Fruit fly (Drosophila melanogaster) ovary, adult (tissue): ENCODE results near the gene xmas.

ENCODE experiments used
- CG17801 ChIP-seq: fragments of 200-800 bp; optimal IDR thresholded peaks from 2 replicates; lab custom pipeline; 2019; ENCODE audit warnings: missing biosample characterization, mild to moderate bottlenecking, missing genetic modification characterization, moderate library complexity; ENCODE audit not compliant: partially characterized antibody

xmas gene

DNA sequence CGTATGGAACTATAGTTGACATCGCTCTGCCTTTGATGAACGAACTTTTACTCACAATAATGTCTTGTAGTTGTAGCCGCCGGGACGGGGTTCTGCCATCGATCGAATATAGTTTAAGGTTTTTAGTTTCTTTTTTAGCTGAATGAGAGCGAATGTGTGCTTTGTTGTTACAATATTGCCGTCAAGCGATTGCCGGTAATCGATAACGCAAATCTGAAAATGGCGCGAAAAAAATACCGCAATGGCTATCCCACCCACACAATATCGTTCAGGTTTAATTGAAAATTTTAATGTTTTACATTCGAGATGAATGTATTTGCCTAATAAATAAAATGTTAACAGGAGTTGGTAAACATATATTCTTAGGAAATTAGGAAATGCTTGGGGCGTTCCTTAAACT, at the start of gene xmas:
Gene xmas, minus strand, starts transcription at position 191 of the 400 bp plus-strand sequence.
- TF ChIP-seq CG17801 (GFP tag; lab: Kevin White, UChicago) = no peak

DNA sequence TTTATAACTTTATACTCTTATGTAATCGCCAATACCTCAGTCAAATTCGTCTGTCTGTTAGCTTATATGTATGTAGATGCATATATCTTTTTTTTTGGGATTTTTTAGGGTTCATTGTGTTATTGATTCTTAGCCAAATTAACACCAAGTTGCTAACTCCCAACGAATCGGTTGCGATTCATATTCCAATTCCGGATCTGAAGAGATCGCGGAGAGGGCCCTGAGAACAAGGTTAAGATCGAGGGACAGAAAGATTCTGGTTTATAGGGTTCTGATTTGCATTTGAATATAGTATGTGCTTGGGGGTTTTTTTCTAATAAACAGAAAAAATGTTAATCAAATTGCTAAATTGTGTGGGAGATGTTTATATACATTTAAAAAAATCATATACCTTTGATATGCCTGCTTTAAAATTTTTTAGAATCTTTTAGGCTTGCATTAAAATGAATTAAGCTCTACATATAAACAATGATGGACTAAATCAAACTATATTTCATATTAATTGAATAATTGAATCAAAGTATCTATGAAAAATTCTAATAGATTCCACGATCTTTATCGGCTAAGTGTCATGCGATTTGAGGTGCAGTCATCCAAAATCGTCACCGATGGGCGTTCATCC, 48.9 kb upstream of the xmas start, which contains the start of gene CG32563:
Gene CG32563, plus strand, starts transcription at position 572 of the 622 bp plus-strand sequence.
- no peak for TF ChIP-seq CG17801 (GFP tag; lab: Kevin White, UChicago)

DNA sequence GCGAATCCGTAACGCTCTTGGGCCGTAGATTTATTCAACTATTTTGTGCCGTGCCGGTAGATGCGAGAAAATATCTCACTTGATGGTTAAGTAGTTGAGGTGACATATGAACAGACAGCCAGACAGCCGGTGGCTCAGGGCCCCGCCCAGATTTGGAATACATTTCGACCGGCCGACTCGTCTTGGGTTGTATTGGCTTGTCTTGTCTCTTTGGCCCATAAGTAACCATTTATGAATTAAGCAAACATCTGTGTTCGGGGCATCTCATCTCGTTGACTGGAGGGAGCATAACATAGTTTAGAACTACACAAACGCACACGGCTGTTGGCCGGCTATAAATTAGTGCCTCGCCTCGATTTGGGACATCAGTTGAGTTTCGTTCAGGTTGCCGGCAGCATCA, 46.9 kb upstream of the xmas start, which contains the start of gene CG32564:
Gene CG32564, plus strand, starts transcription at position 362 of the 400 bp plus-strand sequence.
- no peak for TF ChIP-seq CG17801 (GFP tag; lab: Kevin White, UChicago)

DNA sequence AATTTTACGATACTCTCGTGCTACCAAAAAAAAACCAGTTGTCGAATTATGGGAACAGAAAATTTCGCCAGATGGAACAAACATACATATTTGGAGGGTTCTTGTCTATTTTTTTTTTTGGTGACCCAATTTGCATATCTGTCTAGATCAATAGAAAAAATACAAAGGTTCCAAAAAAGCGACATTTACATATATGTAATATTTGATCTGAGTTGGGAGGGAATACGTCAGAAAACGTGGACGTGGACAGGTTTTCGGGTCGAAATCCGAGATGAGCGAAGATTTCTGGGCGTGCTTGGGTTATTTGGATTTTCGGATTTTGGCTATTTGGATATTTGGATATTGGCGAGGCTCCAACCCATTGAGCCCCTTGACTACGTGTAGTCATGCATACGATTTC, 45.9 kb upstream of the xmas start:
- TF ChIP-seq CG17801 (GFP tag; lab: Kevin White, UChicago) = no peak

DNA sequence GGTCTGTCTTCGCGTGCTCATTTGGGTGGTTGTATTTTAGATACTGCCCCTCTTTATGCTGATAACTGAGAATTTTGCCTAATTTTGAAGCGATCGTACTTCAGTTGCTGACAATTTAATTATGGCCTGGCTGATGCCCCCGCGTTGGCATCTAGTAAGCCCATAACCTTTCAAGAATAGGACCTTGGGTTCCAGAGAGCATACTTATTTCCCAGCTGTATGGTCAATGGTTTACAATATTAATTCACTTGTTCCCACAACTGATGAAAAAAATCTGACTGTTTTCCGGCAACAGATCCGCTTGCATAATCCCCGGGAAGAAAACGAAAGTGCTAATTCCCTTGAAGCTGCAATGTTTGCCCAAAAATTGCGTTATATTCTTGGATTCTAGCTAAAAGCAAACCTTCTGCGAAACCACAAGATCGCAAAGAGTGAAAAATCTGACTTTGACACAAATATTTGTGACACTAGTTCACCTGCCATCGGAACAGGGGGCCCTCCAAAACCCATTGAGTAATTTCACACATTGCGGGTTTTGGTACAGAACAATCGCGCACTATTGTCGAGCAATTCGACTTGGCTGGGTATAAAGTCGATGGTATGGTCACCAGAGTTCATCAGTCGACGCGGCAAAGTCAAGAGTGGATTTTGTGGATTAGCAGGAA, 43.5 kb upstream of the xmas start, which contains the start of the genes TTLL1A and CG5070:
Gene TTLL1A, minus strand, starts transcription at position 101 of the 665 bp plus-strand sequence.
Gene CG5070, plus strand, starts transcription at position 615 of the 665 bp plus-strand sequence.
- TF ChIP-seq CG17801 (GFP tag; lab: Kevin White, UChicago) = no peak

DNA sequence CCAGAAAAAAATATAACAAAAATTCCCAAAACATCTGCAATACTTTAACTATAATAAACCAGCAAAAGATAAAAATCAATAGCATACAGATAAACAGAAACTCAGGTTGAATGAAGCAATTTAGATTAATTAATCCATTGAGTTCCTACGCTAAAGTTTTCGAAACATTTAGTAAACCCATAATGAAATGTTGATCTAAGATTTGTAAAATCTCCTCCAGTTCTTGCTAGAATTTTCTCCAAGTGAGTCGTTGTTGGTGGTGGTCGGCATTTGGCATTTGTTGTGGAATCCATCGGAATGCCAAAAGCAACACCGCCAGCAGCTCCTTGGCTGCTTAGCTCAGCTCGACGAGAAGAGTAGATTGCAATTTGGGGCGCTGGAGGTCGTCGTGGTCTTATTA, 29.1 kb upstream of the xmas start:
- no peak for TF ChIP-seq CG17801 (GFP tag; lab: Kevin White, UChicago)

DNA sequence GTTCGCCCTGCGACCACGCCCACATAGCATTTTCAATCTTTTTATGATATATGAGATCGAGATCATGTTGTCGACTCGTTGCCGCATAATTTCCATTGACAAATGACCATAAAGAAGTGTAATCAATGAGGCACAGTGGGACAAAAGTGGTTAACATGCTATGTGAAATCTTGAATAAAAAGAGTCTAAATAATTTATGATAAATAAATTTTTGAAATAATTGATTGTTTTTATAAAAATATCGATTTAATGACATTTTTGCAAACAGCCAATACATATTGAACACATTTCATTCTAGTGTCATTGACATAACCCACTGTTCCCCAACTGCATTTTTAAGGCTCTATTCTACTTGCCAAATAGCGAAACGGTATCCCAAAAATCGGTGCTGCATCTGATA, 28.4 kb upstream of the xmas start:
- TF ChIP-seq CG17801 (GFP tag; lab: Kevin White, UChicago) = peak; percentile 26

DNA sequence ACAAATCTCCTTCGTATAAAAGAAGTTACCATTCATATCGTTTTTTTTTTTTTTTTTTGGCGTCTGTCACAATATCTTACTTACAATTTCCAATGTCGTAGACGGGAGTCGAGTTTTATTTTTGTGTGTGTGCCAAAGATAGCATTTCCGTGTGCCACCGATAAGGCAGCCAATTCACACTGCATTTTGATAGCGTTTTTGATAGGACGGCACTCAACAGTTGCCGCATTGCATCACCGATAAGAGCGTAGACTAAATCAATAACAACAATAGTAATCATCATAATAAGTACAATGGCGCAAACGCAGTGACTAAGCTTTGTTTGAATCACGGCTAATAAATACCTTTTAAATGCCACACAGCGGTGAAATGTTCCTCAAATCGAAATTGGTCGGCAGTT, 27.3 kb upstream of the xmas start:
- no peak for TF ChIP-seq CG17801 (GFP tag; lab: Kevin White, UChicago)

DNA sequence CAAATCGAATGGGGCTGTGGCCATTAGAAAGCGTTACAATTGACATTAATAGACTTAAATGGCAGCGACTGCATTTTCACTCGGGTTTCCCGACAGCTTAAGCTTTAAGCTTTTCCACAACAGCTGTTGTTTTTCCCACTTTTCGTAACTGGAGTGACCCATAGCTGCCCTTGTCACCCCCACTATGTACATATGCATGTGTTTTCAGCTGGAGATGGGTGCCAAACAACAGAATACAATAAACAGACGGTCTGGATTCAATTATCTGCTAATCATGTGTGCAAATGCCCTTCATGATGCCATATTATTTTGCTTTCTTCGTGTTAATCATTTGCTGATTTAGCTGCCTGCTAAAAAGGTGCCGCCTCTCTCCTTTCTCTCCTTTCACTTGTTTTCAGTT, 24.4 kb upstream of the xmas start:
- TF ChIP-seq CG17801 (GFP tag; lab: Kevin White, UChicago) = no peak

DNA sequence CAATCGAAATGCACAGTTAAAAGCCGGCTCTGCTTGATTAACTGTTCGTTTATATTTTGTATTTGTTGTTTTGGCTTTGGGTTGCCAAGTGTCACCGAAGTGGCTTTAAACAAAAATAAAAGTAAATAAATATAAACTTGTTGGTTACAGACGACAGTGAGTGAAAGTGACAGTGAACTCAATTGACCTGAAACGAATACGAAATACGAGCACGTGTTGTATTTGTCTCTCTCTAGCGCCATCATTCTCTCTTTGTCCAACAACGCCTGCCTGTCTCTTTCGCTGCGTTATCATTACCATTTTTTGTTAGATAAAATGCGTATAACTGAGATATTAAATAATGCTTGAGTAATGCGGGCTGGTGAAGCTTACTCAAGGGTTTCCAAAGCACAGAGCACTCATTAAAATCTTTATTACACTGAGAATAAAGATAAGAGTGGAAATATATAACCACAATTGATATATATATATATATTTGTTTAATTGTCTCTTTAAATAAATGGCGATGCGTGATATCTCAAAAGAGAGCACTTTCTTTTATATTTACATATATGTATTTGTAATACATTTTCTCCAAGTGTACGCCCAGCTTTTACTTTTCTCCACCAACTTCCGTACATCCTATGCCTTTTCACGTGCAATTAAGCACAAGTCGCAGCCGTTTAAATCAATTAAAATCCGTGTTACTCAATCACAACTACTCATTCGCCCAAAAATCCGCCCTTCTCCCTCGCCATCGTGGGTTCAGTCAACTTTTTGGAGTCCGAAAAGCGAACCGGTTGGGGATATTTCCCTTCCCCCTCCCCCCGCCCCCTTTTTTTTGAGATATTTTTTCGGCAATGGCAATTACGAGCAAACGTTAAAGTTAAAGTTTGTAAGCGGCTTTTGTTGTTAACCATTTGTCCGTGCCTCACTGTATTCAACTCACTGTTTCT, 22.4 kb upstream of the xmas start:
- TF ChIP-seq CG17801 (GFP tag; lab: Kevin White, UChicago) = no peak

DNA sequence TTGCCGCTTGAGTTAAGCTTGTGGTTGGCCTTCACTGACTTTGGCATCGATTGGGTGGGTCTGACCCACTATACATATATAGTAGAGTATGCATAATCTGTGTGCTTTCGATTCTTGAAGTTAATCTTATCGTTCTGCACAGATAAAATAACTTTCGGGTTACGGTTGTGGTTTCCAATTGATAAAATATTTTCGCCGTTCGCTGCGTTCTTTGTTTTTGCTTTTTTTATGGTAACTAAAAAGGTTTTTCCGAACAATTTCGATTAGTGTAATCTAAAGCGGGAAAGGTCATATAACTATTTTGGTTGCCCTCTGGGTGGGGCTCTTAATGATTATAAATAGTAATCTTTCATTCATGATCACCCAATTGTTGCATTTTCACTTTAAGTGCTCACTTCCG, 21.4 kb upstream of the xmas start:
- no peak for TF ChIP-seq CG17801 (GFP tag; lab: Kevin White, UChicago)

DNA sequence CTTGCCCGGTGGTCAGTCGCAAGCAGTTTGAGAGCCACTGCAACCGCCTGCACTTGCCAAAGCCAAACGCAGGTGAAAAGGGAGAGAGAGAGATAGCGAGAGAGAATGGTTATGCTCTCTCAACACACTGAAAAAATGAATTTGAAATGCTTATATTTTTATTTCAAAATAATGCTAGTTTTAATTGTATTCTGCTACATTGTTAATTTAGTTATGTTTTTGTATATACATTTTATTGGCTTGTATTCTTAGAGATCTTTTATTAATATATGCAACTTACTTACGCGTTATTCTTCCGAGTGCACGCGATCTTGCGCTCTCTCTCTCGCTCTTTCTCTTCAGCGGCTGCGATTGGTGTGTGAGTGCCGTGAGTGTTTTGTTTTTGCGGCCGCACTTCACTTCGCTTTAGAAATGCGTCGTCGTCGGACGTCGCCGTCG, 19.4 kb upstream of the xmas start:
- peak; percentile 99 for TF ChIP-seq CG17801 (GFP tag; lab: Kevin White, UChicago)

DNA sequence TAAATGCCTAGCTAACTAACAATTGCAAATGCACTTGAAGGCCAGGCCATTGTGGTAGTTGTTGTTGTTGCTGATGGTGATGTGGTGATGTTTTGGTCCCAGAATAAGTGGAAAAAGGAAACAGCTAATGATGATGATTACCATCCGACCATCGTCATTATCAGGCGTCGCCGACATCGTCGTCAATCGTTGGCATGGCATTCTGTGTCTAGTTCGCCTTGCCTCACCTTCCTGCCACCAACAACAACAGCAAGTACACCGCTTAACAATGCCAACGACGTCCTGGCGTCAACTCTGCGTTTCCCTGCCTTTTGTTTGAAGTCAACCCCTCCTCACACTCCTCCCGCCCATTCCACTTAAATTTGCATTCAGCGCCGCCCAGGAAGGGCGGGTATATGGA, 18.5 kb upstream of the xmas start:
- no peak for TF ChIP-seq CG17801 (GFP tag; lab: Kevin White, UChicago)

DNA sequence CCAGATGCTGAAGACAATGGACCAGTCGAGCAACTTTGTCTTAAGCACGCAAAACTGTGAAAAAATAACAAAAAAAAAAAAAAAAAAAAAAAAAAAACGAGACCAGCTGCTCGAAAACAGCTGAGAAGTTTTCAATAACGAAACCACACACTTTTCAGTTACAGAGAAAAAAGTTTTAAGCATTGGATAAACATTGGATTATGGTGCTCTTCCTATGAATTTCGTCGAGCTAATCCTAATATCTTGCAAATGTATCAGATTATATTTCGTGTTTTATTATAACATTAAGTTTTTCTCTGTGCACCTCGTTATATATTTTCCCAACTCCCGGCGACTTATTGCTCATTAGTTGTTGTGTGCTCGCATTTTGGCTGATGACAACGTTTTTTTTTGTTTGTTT, 17.4 kb upstream of the xmas start:
- no peak for TF ChIP-seq CG17801 (GFP tag; lab: Kevin White, UChicago)
